Worm (Caenorhabditis elegans): Measurements from ENCODE around the gene spop-1.
A peak's percentile ranks its signal among the peaks of the same experiment; 100 is the strongest.

ce11 chrIII:10114662-10115061 is 16.8 kb upstream of the spop-1 start, which contains the start of the genes ZK1128.1 and mett-10:
- TF ChIP-seq nhr-12 (tag; optimal IDR thresholded peaks at IDR 0.05) (no peak), fkh-10 (GFP tag; optimal IDR thresholded peaks at IDR 0.05) (no peak), nhr-90 (tag; optimal IDR thresholded peaks at IDR 0.05; ENCODE audit: poor library complexity) (no peak), blmp-1 (tag; optimal IDR thresholded peaks at IDR 0.05) (no peak), jun-1 (tag; optimal IDR thresholded peaks at IDR 0.05) (no peak), ama-1 (optimal IDR thresholded peaks at IDR 0.05) (no peak), mdl-1 (tag; optimal IDR thresholded peaks at IDR 0.05) (no peak), nhr-237 (tag; optimal IDR thresholded peaks at IDR 0.05) (no peak), lin-14 (GFP tag; optimal IDR thresholded peaks at IDR 0.05) (no peak), lsy-2 (tag; optimal IDR thresholded peaks at IDR 0.05) (peak; percentile 46 to 67), snpc-4 (tag; optimal IDR thresholded peaks at IDR 0.05) (no peak), unc-62 (GFP tag; optimal IDR thresholded peaks at IDR 0.05) (no peak), zag-1 (tag; optimal IDR thresholded peaks at IDR 0.05) (no peak), elt-3 (tag; optimal IDR thresholded peaks at IDR 0.05) (no peak)
